Worm (Caenorhabditis elegans) whole organism, L3 larva: ENCODE results near the gene mec-7.

Experiments
- elt-1 ChIP-seq: fragments of 150-350 bp; optimal IDR thresholded peaks from 2 replicates; lab custom pipeline; 2014; ENCODE audit warnings: missing biosample characterization, missing genetic modification characterization
- elt-3 ChIP-seq, 3 experiments: fragments of 150-350 bp in 1 of 3; sonication (generic microtip) in 2 of 3; optimal IDR thresholded peaks; 2 replicates in 2 of 3; 4 replicates in 1 of 3; lab custom pipeline; 2014 to 2017; ENCODE audit warnings: missing biosample characterization in 3 of 3, missing genetic modification characterization in 3 of 3
- snpc-4 ChIP-seq: fragments of 150-350 bp; optimal IDR thresholded peaks from 2 replicates; lab custom pipeline; 2014; ENCODE audit warnings: missing biosample characterization, missing genetic modification characterization

- TF ChIP-seq elt-3 (tag; optimal IDR thresholded peaks at IDR 0.05; lab: Kevin White, UChicago), result no peak
- no peak for TF ChIP-seq snpc-4 (tag; lab: Kevin White, UChicago)
- no peak for TF ChIP-seq elt-1 (tag; lab: Kevin White, UChicago)
These were observed 5.3 kb upstream of the mec-7 start for ce11 chrX:7781827-7782226.
